Fruit fly (Drosophila melanogaster) whole organism, embryonic: Measurements from ENCODE around the gene Acp29AB.

Experiments used
- BEAF-32 ChIP-seq: fragments of 200-800 bp; sonication (Bioruptor generic); optimal IDR thresholded peaks from 3 replicates; lab custom pipeline; 2017; ENCODE audit warnings: missing biosample characterization, missing genetic modification characterization, mild to moderate bottlenecking, moderate library complexity, missing genetic modification reagents
- Bdp1 ChIP-seq: fragments of 200-800 bp; sonication (Bioruptor generic); optimal IDR thresholded peaks from 3 replicates; lab custom pipeline; 2016; ENCODE audit warnings: missing biosample characterization, missing genetic modification characterization
- CG11247 ChIP-seq: fragments of 200-800 bp; sonication (Bioruptor generic); IDR thresholded peaks from 2 replicates; pipeline ENCODE4 v1.3.6; 2022; ENCODE audit warnings: missing biosample characterization, missing genetic modification characterization
- CG11504 ChIP-seq: fragments of 200-800 bp; sonication (Bioruptor generic); optimal IDR thresholded peaks from 3 replicates; lab custom pipeline; 2019; ENCODE audit warnings: missing biosample characterization, mild to moderate bottlenecking, missing genetic modification characterization, moderate library complexity
- CG12155 ChIP-seq: fragments of 200-800 bp; sonication (Bioruptor generic); optimal IDR thresholded peaks from 3 replicates; lab custom pipeline; 2016; ENCODE audit warnings: missing biosample characterization, missing genetic modification characterization
- CG13424 ChIP-seq: fragments of 200-800 bp; sonication (Bioruptor generic); optimal IDR thresholded peaks from 2 replicates; lab custom pipeline; 2019; ENCODE audit warnings: missing biosample characterization, mild to moderate bottlenecking, missing genetic modification characterization, moderate library complexity
- CG14667 ChIP-seq: fragments of 200-800 bp; sonication (Bioruptor generic); IDR thresholded peaks from 2 replicates; pipeline ENCODE4 v1.3.6; 2022; ENCODE audit warnings: missing biosample characterization, missing genetic modification characterization
- CG15479 ChIP-seq: fragments of 200-800 bp; sonication (Bioruptor generic); optimal IDR thresholded peaks from 3 replicates; lab custom pipeline; 2019; ENCODE audit warnings: missing biosample characterization, mild to moderate bottlenecking, missing genetic modification characterization, moderate library complexity
- CG16815 ChIP-seq: fragments of 200-800 bp; sonication (Bioruptor generic); optimal IDR thresholded peaks from 3 replicates; lab custom pipeline; 2017; ENCODE audit warnings: missing biosample characterization, mild to moderate bottlenecking, missing genetic modification characterization
- CG16863 ChIP-seq: fragments of 200-800 bp; sonication (Bioruptor generic); optimal IDR thresholded peaks from 3 replicates; lab custom pipeline; 2016; ENCODE audit warnings: missing biosample characterization, missing genetic modification characterization
- CG18476 ChIP-seq: fragments of 200-800 bp; sonication (Bioruptor generic); optimal IDR thresholded peaks from 2 replicates; lab custom pipeline; 2016; ENCODE audit warnings: missing biosample characterization, mild to moderate bottlenecking, missing genetic modification characterization
- CG31388 ChIP-seq: fragments of 200-800 bp; sonication (Bioruptor generic); optimal IDR thresholded peaks from 2 replicates; lab custom pipeline; 2016; ENCODE audit warnings: missing biosample characterization, missing genetic modification characterization
- CG34422 ChIP-seq: fragments of 200-800 bp; sonication (Bioruptor generic); IDR thresholded peaks from 3 replicates; pipeline ENCODE4 v1.3.6; 2022; ENCODE audit warnings: missing biosample characterization, missing genetic modification characterization
- CG4360 ChIP-seq: fragments of 200-800 bp; sonication (Bioruptor generic); IDR thresholded peaks from 2 replicates; pipeline ENCODE4 v1.3.6; 2022; ENCODE audit warnings: missing biosample characterization, missing genetic modification characterization
- CG4730 ChIP-seq: fragments of 200-800 bp; sonication (Bioruptor generic); IDR thresholded peaks from 2 replicates; pipeline ENCODE4 v1.3.6; 2022; ENCODE audit warnings: missing biosample characterization, missing genetic modification characterization
- CG4854 ChIP-seq: fragments of 200-800 bp; sonication (Bioruptor generic); optimal IDR thresholded peaks from 2 replicates; lab custom pipeline; 2016; ENCODE audit warnings: missing biosample characterization, missing genetic modification characterization, inconsistent platforms
- CG6175 ChIP-seq: fragments of 200-800 bp; sonication (Bioruptor generic); IDR thresholded peaks from 3 replicates; pipeline ENCODE4 v1.3.6; 2022; ENCODE audit warnings: missing biosample characterization, missing genetic modification characterization
- CG6765 ChIP-seq: fragments of 200-800 bp; sonication (Bioruptor generic); optimal IDR thresholded peaks from 3 replicates; lab custom pipeline; 2017; ENCODE audit warnings: missing biosample characterization, mild to moderate bottlenecking, missing genetic modification characterization
- CG7271 ChIP-seq: fragments of 200-800 bp; sonication (Bioruptor generic); optimal IDR thresholded peaks from 2 replicates; lab custom pipeline; 2018; ENCODE audit warnings: missing biosample characterization, mild to moderate bottlenecking, missing genetic modification characterization, moderate library complexity
- CG8478 ChIP-seq: fragments of >200 bp; optimal IDR thresholded peaks from 2 replicates; lab custom pipeline; 2018
- CG9215 ChIP-seq: fragments of 200-800 bp; sonication (Bioruptor generic); IDR thresholded peaks from 2 replicates; pipeline ENCODE4 v1.3.6; 2022; ENCODE audit warnings: missing biosample characterization, missing genetic modification characterization
- Eip74EF ChIP-seq, 2 experiments: fragments of 200-800 bp in 1 of 2; fragments of >200 bp in 1 of 2; sonication (Bioruptor generic) in 1 of 2; optimal IDR thresholded peaks; 2 replicates each; lab custom pipeline; 2017 to 2019; ENCODE audit warnings: missing biosample characterization in 2 of 2, missing genetic modification characterization in 2 of 2, mild to moderate bottlenecking in 1 of 2, moderate library complexity in 1 of 2
- Ets65A ChIP-seq: fragments of 200-800 bp; sonication (Bioruptor generic); peaks from one replicate; lab custom pipeline; 2016; ENCODE audit warnings: missing biosample characterization, missing genetic modification characterization
- HLH54F ChIP-seq: fragments of 200-800 bp; sonication (Bioruptor generic); optimal IDR thresholded peaks from 3 replicates; lab custom pipeline; 2016; ENCODE audit warnings: missing biosample characterization, missing genetic modification characterization
- Mes4 ChIP-seq: fragments of 200-800 bp; sonication (Bioruptor generic); optimal IDR thresholded peaks from 2 replicates; lab custom pipeline; 2016; ENCODE audit warnings: missing biosample characterization, missing genetic modification characterization
- Mrtf ChIP-seq: fragments of 200-800 bp; sonication (Bioruptor generic); IDR thresholded peaks from 3 replicates; pipeline ENCODE4 v1.3.6; 2022; ENCODE audit warnings: missing biosample characterization, missing genetic modification characterization
- NC2β ChIP-seq: fragments of 200-800 bp; sonication (Bioruptor generic); optimal IDR thresholded peaks from 2 replicates; lab custom pipeline; 2016; ENCODE audit warnings: missing biosample characterization, missing genetic modification characterization
- Nf-YC ChIP-seq: fragments of 200-800 bp; optimal IDR thresholded peaks from 3 replicates; lab custom pipeline; 2019; ENCODE audit warnings: missing biosample characterization, mild to moderate bottlenecking, missing genetic modification characterization, moderate library complexity
- Sin3A ChIP-seq: fragments of >200 bp; optimal IDR thresholded peaks from 2 replicates; lab custom pipeline; 2018
- Usf ChIP-seq: fragments of 200-800 bp; sonication (Bioruptor generic); optimal IDR thresholded peaks from 2 replicates; lab custom pipeline; 2017; ENCODE audit warnings: missing genotype, missing biosample characterization, missing genetic modification characterization
- amos ChIP-seq: fragments of 200-800 bp; sonication (Bioruptor generic); IDR thresholded peaks from 2 replicates; pipeline ENCODE4 v1.3.6; 2022; ENCODE audit warnings: missing biosample characterization, missing genetic modification characterization; ENCODE audit not compliant: partially characterized antibody
- ash1 ChIP-seq: fragments of 200-800 bp; sonication (Bioruptor generic); optimal IDR thresholded peaks from 2 replicates; lab custom pipeline; 2018; ENCODE audit warnings: missing biosample characterization, mild to moderate bottlenecking, missing genetic modification characterization
- br ChIP-seq: fragments of >200 bp; optimal IDR thresholded peaks from 2 replicates; lab custom pipeline; 2017
- danr ChIP-seq: fragments of 200-800 bp; sonication (Bioruptor generic); IDR thresholded peaks from 2 replicates; pipeline ENCODE4 v1.3.6; 2022; ENCODE audit warnings: missing biosample characterization, missing genetic modification characterization
- dpn ChIP-seq, 2 experiments: fragments of 200-800 bp; sonication (Bioruptor generic); optimal IDR thresholded peaks; 3 replicates each; lab custom pipeline; 2016; ENCODE audit warnings: missing biosample characterization in 2 of 2, missing genetic modification characterization in 2 of 2
- ewg ChIP-seq: fragments of 200-800 bp; sonication (Bioruptor generic); optimal IDR thresholded peaks from 3 replicates; lab custom pipeline; 2017; ENCODE audit warnings: mild to moderate bottlenecking, missing biosample characterization, missing genetic modification reagents, missing genetic modification characterization
- gem ChIP-seq: fragments of 200-800 bp; sonication (Bioruptor generic); optimal IDR thresholded peaks from 2 replicates; lab custom pipeline; 2019; ENCODE audit warnings: missing biosample characterization, mild to moderate bottlenecking, missing genetic modification characterization, moderate library complexity
- gro ChIP-seq: fragments of 200-800 bp; sonication (Bioruptor generic); optimal IDR thresholded peaks from 2 replicates; lab custom pipeline; 2016; ENCODE audit warnings: missing biosample characterization, missing genetic modification characterization
- lilli ChIP-seq: fragments of 200-800 bp; sonication (Bioruptor generic); optimal IDR thresholded peaks from 3 replicates; lab custom pipeline; 2016; ENCODE audit warnings: missing biosample characterization, missing genetic modification characterization
- nau ChIP-seq: fragments of 200-800 bp; sonication (Bioruptor generic); optimal IDR thresholded peaks from 3 replicates; lab custom pipeline; 2017; ENCODE audit warnings: missing biosample characterization, mild to moderate bottlenecking, missing genetic modification characterization, missing genetic modification reagents
- peb ChIP-seq: fragments of 200-800 bp; sonication (Bioruptor generic); IDR thresholded peaks from 2 replicates; pipeline ENCODE4 v1.3.6; 2022; ENCODE audit warnings: missing biosample characterization, missing genetic modification characterization
- psq ChIP-seq: fragments of 200-800 bp; sonication (Bioruptor generic); optimal IDR thresholded peaks from 2 replicates; lab custom pipeline; 2017; ENCODE audit warnings: missing biosample characterization, missing genetic modification characterization
- ranshi ChIP-seq: fragments of 200-800 bp; sonication (Bioruptor generic); IDR thresholded peaks from 2 replicates; pipeline ENCODE4 v1.3.6; 2022; ENCODE audit warnings: missing biosample characterization, missing genetic modification characterization
- sd ChIP-seq: fragments of 200-800 bp; sonication (Bioruptor generic); optimal IDR thresholded peaks from 3 replicates; lab custom pipeline; 2018; ENCODE audit warnings: missing biosample characterization, mild to moderate bottlenecking, missing genetic modification characterization, moderate library complexity
- sisA ChIP-seq: fragments of 200-800 bp; sonication (Bioruptor generic); IDR thresholded peaks from 2 replicates; pipeline ENCODE4 v1.3.6; 2022; ENCODE audit warnings: missing biosample characterization, missing genetic modification characterization
- stwl ChIP-seq: fragments of 200-800 bp; sonication (Bioruptor generic); optimal IDR thresholded peaks from 3 replicates; lab custom pipeline; 2018; ENCODE audit warnings: missing biosample characterization, mild to moderate bottlenecking, missing genetic modification characterization, moderate library complexity
- tin ChIP-seq: fragments of 200-800 bp; sonication (Bioruptor generic); optimal IDR thresholded peaks from 3 replicates; lab custom pipeline; 2016; ENCODE audit warnings: missing biosample characterization, missing genetic modification characterization
- unc-4 ChIP-seq: fragments of 200-800 bp; sonication (Bioruptor generic); IDR thresholded peaks from 2 replicates; pipeline ENCODE4 v1.3.6; 2022; ENCODE audit warnings: missing biosample characterization, missing genetic modification characterization; ENCODE audit not compliant: partially characterized antibody
- wdn ChIP-seq: fragments of 200-800 bp; sonication (Bioruptor generic); IDR thresholded peaks from 2 replicates; pipeline ENCODE4 v1.3.6; 2022; ENCODE audit warnings: missing biosample characterization, missing genetic modification characterization
- zfh2 ChIP-seq: fragments of 200-800 bp; sonication (Bioruptor generic); optimal IDR thresholded peaks from 2 replicates; lab custom pipeline; 2016; ENCODE audit warnings: missing biosample characterization, missing genetic modification characterization

Acp29AB gene

dm6 chr2L:8403286-8404270 lies 10.6 kb upstream of the Acp29AB start, which contains the start of gene emb (continued):
- TF ChIP-seq CG12155 (GFP tag; lab: Kevin White, UChicago), result peak; percentile 28
- no peak for TF ChIP-seq CG31388 (GFP tag; lab: Kevin White, UChicago)
- TF ChIP-seq Ets65A (GFP tag; lab: Kevin White, UChicago), result peak; percentile 94
- TF ChIP-seq CG7271 (tag; lab: Kevin White, UChicago), result no peak
- peak; percentile 1 for TF ChIP-seq CG16863 (GFP tag; lab: Kevin White, UChicago)
- TF ChIP-seq nau (GFP tag; lab: Kevin White, UChicago), result no peak
- TF ChIP-seq dpn (GFP tag; optimal IDR thresholded peaks at IDR 0.05; lab: Kevin White, UChicago), result peak; percentile 36 to 50
- peak; percentile 47 for TF ChIP-seq NC2β (GFP tag; lab: Kevin White, UChicago)
- TF ChIP-seq gro (GFP tag; lab: Kevin White, UChicago), result no peak
- no peak for TF ChIP-seq CG14667
- no peak for TF ChIP-seq CG11504 (tag; lab: Kevin White, UChicago)
- no peak for TF ChIP-seq Mrtf (GFP tag; lab: Robert Waterston, UW)
- TF ChIP-seq br (lab: Kevin White, UChicago), result no peak
- TF ChIP-seq tin, result peak; percentile 34
- no peak for TF ChIP-seq peb (GFP tag; lab: Robert Waterston, UW)
- no peak for TF ChIP-seq sd (tag; lab: Kevin White, UChicago)
- peak; percentile 23 for TF ChIP-seq Bdp1 (GFP tag; lab: Kevin White, UChicago)
- peak; percentile 40 for TF ChIP-seq Mes4 (GFP tag; lab: Kevin White, UChicago)
- TF ChIP-seq CG4360 (GFP tag; lab: Robert Waterston, UW), result no peak
- TF ChIP-seq CG11247, result peak; percentile 37; the same call in 1 of the 2 replicates
- TF ChIP-seq CG16815 (GFP tag; lab: Kevin White, UChicago), result no peak
- TF ChIP-seq CG13424 (tag; lab: Kevin White, UChicago), result peak; percentile 26
- TF ChIP-seq HLH54F (GFP tag; lab: Kevin White, UChicago), result peak; percentile 58
- no peak for TF ChIP-seq CG6765 (GFP tag; lab: Kevin White, UChicago)
- TF ChIP-seq ranshi (GFP tag; lab: Robert Waterston, UW), result 0 out of 2 replicates have a peak, but pooled peaks have one; percentile 17
- TF ChIP-seq Nf-YC (tag; lab: Kevin White, UChicago), result no peak
- TF ChIP-seq CG18476 (GFP tag; lab: Kevin White, UChicago), result peak; percentile 41
- peak; percentile 94 for TF ChIP-seq amos (GFP tag; lab: Robert Waterston, UW)
- TF ChIP-seq ewg (GFP tag; lab: Kevin White, UChicago), result peak; percentile 53
- no peak for TF ChIP-seq sisA (GFP tag; lab: Robert Waterston, UW)
- no peak for TF ChIP-seq ash1 (GFP tag; lab: Kevin White, UChicago)
- peak; percentile 87 for TF ChIP-seq unc-4 (GFP tag; lab: Robert Waterston, UW)
- no peak for TF ChIP-seq danr
- TF ChIP-seq zfh2 (GFP tag; lab: Kevin White, UChicago), result peak; percentile 60
- TF ChIP-seq wdn (GFP tag; lab: Robert Waterston, UW), result no peak
- TF ChIP-seq CG4730 (GFP tag; lab: Robert Waterston, UW), result no peak
- no peak for TF ChIP-seq CG6175 (GFP tag; lab: Robert Waterston, UW)
- peak; percentile 17; the same call in 1 of the 2 replicates for TF ChIP-seq CG9215 (GFP tag; lab: Robert Waterston, UW)
- TF ChIP-seq stwl (tag; lab: Kevin White, UChicago), result peak; percentile 98
- peak; percentile 19 for TF ChIP-seq psq (GFP tag; lab: Kevin White, UChicago)
- peak; percentile 79; the same call in 1 of the 3 replicates for TF ChIP-seq CG34422 (GFP tag; lab: Robert Waterston, UW)
- peak; percentile 43 for TF ChIP-seq CG4854 (GFP tag; lab: Kevin White, UChicago)
- no peak for TF ChIP-seq gem (tag; lab: Kevin White, UChicago)
- TF ChIP-seq CG8478 (lab: Kevin White, UChicago), result peak; percentile 85
- TF ChIP-seq lilli (GFP tag; lab: Kevin White, UChicago), result peak; percentile 67
- no peak for TF ChIP-seq Eip74EF (GFP tag; optimal IDR thresholded peaks at IDR 0.05; lab: Kevin White, UChicago)
- no peak for TF ChIP-seq Usf (GFP tag; lab: Kevin White, UChicago)
- peak; percentile 91 for TF ChIP-seq BEAF-32 (GFP tag; lab: Kevin White, UChicago)
- no peak for TF ChIP-seq CG15479 (GFP tag; lab: Kevin White, UChicago)
- TF ChIP-seq Sin3A (lab: Kevin White, UChicago), result peak; percentile 82
